Worm (Caenorhabditis elegans): ENCODE results near the gene C27B7.5.

DNA sequence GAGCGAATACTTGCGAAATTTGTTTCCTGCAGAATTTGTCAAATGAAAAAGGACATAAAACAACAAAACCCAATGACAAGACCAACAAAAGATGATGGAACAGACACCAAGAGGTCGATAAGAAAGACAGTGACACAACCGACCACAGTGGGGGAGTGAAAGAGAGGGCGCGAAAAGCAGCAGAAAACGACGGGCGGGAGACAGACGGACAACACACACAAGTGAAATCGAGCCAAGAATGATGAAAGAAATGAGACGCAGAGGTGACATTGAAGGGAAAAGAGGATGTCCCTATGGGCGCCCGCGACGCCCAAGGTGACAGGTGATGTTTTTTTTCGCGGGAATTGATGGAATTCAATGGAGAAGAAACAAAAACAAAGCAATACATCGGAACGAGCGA, 35.4 kb upstream of the C27B7.5 start:
- no peak for TF ChIP-seq klf-2 (GFP tag; conservative IDR thresholded peaks at IDR 0.05)
- no peak for TF ChIP-seq ref-1 (GFP tag; conservative IDR thresholded peaks at IDR 0.05)
- TF ChIP-seq flt-1 (GFP tag; IDR thresholded peaks at IDR 0.05), result no peak
